Worm (Caenorhabditis elegans) whole organism, L3 larva: Measurements from ENCODE around the gene T28D6.5.

Source experiments
- ama-1 ChIP-seq: fragments of 150-350 bp; optimal IDR thresholded peaks from 2 replicates; lab custom pipeline; 2018
- lin-39 ChIP-seq: fragments of 150-350 bp; optimal IDR thresholded peaks from 2 replicates; lab custom pipeline; 2018; ENCODE audit warnings: missing biosample characterization, missing genetic modification reagents, missing genetic modification characterization
- nhr-11 ChIP-seq: fragments of 150-350 bp; optimal IDR thresholded peaks from 2 replicates; lab custom pipeline; 2014; ENCODE audit warnings: missing biosample characterization, missing genetic modification characterization
- nhr-76 ChIP-seq: fragments of 150-350 bp; sonication (generic microtip); optimal IDR thresholded peaks from 5 replicates; lab custom pipeline; 2014; ENCODE audit warnings: missing biosample characterization, missing genetic modification characterization
- pqm-1 ChIP-seq: fragments of 150-350 bp; optimal IDR thresholded peaks from 2 replicates; lab custom pipeline; 2017; ENCODE audit warnings: missing biosample characterization, missing genetic modification characterization, inconsistent platforms
- skn-1 ChIP-seq: fragments of 150-350 bp; optimal IDR thresholded peaks from 2 replicates; lab custom pipeline; 2014; ENCODE audit warnings: missing biosample characterization, missing genetic modification characterization
- ztf-11 ChIP-seq: fragments of 150-350 bp; optimal IDR thresholded peaks from 2 replicates; lab custom pipeline; 2014; ENCODE audit warnings: missing biosample characterization, missing genetic modification characterization

DNA sequence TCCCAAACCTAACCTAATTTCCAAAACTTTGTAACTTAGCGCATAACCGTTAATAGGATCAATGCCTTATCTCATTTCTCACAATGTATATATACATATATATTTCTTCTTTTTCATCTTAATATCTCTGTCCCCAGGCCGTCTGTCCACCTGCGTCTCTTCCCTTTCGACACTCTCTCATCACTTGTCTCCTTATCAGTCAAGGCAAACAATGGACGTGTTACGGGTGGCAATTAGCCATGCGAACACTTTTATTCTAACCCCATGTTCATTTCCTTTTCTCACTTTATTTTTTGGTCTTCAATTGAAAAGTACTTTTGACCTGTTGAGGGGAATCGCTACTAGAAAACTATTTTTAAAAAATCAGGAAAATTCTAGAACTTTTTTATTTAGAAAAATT lies 23.9 kb downstream of the T28D6.5 start:
- TF ChIP-seq skn-1 (tag; lab: Kevin White, UChicago) (no peak), nhr-76 (tag; lab: Kevin White, UChicago) (no peak), ama-1 (lab: Kevin White, UChicago) (no peak), nhr-11 (tag; lab: Kevin White, UChicago) (no peak), lin-39 (no peak), pqm-1 (tag; lab: Kevin White, UChicago) (peak; percentile 9), ztf-11 (tag; lab: Kevin White, UChicago) (no peak)
